Worm (Caenorhabditis elegans) whole organism, young adult: ENCODE data around the gene C38C6.3.

Experiments used
- F10E7.11 ChIP-seq: sonication (generic microtip); optimal IDR thresholded peaks from 2 replicates; lab custom pipeline; 2017; ENCODE audit warnings: mild to moderate bottlenecking, missing genetic modification characterization, moderate library complexity, missing compliant biosample characterization
- T26A5.8 ChIP-seq: sonication (generic microtip); optimal IDR thresholded peaks from 2 replicates; lab custom pipeline; 2016; ENCODE audit warnings: missing genetic modification characterization, missing compliant biosample characterization
- attf-5 ChIP-seq: fragments of 200-800 bp; sonication (Bioruptor generic); optimal IDR thresholded peaks from 2 replicates; lab custom pipeline; 2018; ENCODE audit warnings: mild to moderate bottlenecking, missing genetic modification characterization, missing compliant biosample characterization
- dpl-1 ChIP-seq: fragments of 150-350 bp; optimal IDR thresholded peaks from 2 replicates; lab custom pipeline; 2014; ENCODE audit warnings: missing biosample characterization, missing genetic modification reagents, missing genetic modification characterization
- egl-44 ChIP-seq: fragments of 200-800 bp; sonication (Bioruptor generic); IDR thresholded peaks from 2 replicates; pipeline ENCODE4 v1.3.6; 2022; ENCODE audit warnings: missing genetic modification reagents, missing genetic modification characterization, missing compliant biosample characterization
- lin-40 ChIP-seq: sonication (generic microtip); optimal IDR thresholded peaks from 2 replicates; lab custom pipeline; 2016; ENCODE audit warnings: missing genetic modification characterization, mild to moderate bottlenecking, missing compliant biosample characterization, missing genotype, missing genetic modification reagents
- lsl-1 ChIP-seq: fragments of 200-800 bp; sonication (Bioruptor generic); optimal IDR thresholded peaks from 2 replicates; lab custom pipeline; 2018; ENCODE audit warnings: mild to moderate bottlenecking, missing genetic modification characterization, moderate library complexity, missing compliant biosample characterization
- mcd-1 ChIP-seq: fragments of 200-800 bp; sonication (Bioruptor generic); IDR thresholded peaks from 2 replicates; pipeline ENCODE4 v1.3.6; 2022; ENCODE audit warnings: missing genetic modification reagents, missing genetic modification characterization, missing compliant biosample characterization

DNA sequence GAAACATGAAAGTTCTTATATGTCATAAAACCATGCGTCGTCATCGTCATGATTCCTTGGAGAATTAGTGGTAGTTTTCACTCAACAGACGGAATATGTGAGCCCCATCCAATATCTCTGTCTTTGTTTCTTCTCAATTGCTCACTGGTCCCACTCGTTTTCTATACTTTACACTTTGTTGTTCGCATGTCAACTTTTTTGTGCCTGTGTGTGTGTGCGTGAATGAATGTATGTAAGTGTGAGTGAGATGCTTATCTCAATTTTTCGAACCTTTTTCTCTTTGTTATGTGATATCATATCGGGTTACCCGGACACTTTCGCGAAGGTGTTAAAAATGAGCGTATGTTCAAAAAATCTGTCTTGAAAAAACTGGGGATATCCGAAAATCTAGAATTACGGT is 39.2 kb downstream of the C38C6.3 start:
- TF ChIP-seq dpl-1 (no peak), T26A5.8 (tag; lab: Kevin White, UChicago) (no peak), lsl-1 (GFP tag; lab: Kevin White, UChicago) (no peak), egl-44 (no peak), attf-5 (GFP tag; lab: Kevin White, UChicago) (no peak), F10E7.11 (tag; lab: Kevin White, UChicago) (no peak), lin-40 (tag; lab: Kevin White, UChicago) (no peak), mcd-1 (GFP tag; lab: Robert Waterston, UW) (no peak)
